Worm (Caenorhabditis elegans) whole organism, mixed stage, embryonic: Measurements from ENCODE around the gene EGAP2.2.
A peak's percentile ranks its signal among the peaks of the same experiment; 100 is the strongest.

Experiments used
- M03D4.4 ChIP-seq: sonication (generic microtip); optimal IDR thresholded peaks from 2 replicates; lab custom pipeline; 2017; ENCODE audit warnings: mild to moderate bottlenecking, missing genetic modification characterization, missing compliant biosample characterization
- ceh-39 ChIP-seq: fragments of 150-350 bp; optimal IDR thresholded peaks from 2 replicates; lab custom pipeline; 2014; ENCODE audit warnings: missing biosample characterization, missing genetic modification characterization
- ceh-43 ChIP-seq: fragments of 200-800 bp; sonication (Bioruptor generic); optimal IDR thresholded peaks from 2 replicates; lab custom pipeline; 2018; ENCODE audit warnings: mild to moderate bottlenecking, missing genetic modification characterization, moderate library complexity, missing compliant biosample characterization
- ceh-83 ChIP-seq: fragments of 200-800 bp; sonication (Bioruptor generic); optimal IDR thresholded peaks from 2 replicates; lab custom pipeline; 2018; ENCODE audit warnings: mild to moderate bottlenecking, missing genetic modification characterization, missing compliant biosample characterization
- cnd-1 ChIP-seq: fragments of 200-800 bp; sonication (Bioruptor generic); optimal IDR thresholded peaks from 2 replicates; lab custom pipeline; 2018; ENCODE audit warnings: mild to moderate bottlenecking, missing genetic modification characterization, missing compliant biosample characterization
- drap-1 ChIP-seq: fragments of 200-800 bp; sonication (Bioruptor generic); optimal IDR thresholded peaks from 3 replicates; lab custom pipeline; 2018; ENCODE audit warnings: mild to moderate bottlenecking, missing genetic modification characterization, missing compliant biosample characterization
- elt-1 ChIP-seq: sonication (generic microtip); optimal IDR thresholded peaks from 2 replicates; lab custom pipeline; 2017; ENCODE audit warnings: missing genetic modification characterization, mild to moderate bottlenecking, missing compliant biosample characterization, antibody characterized with exemption, moderate library complexity, borderline replicate concordance; ENCODE audit not compliant: insufficient read depth
- flh-1 ChIP-seq: fragments of 200-800 bp; sonication (Bioruptor generic); optimal IDR thresholded peaks from 2 replicates; lab custom pipeline; 2018; ENCODE audit warnings: mild to moderate bottlenecking, missing genetic modification characterization, moderate library complexity, missing compliant biosample characterization
- ham-2 ChIP-seq: fragments of 200-800 bp; sonication (Bioruptor generic); optimal IDR thresholded peaks from 2 replicates; lab custom pipeline; 2018; ENCODE audit warnings: mild to moderate bottlenecking, missing genetic modification characterization, missing compliant biosample characterization
- hlh-1 ChIP-seq: fragments of 150-350 bp; optimal IDR thresholded peaks from 2 replicates; lab custom pipeline; 2014; ENCODE audit warnings: missing biosample characterization, missing genetic modification reagents, missing genetic modification characterization
- lin-13 ChIP-seq: fragments of 150-350 bp; optimal IDR thresholded peaks from 2 replicates; lab custom pipeline; 2014; ENCODE audit warnings: missing biosample characterization, missing genetic modification characterization
- lin-32 ChIP-seq: fragments of 200-800 bp; sonication (Bioruptor generic); optimal IDR thresholded peaks from 2 replicates; lab custom pipeline; 2018; ENCODE audit warnings: mild to moderate bottlenecking, missing genetic modification characterization, missing compliant biosample characterization
- lsy-2 ChIP-seq: fragments of 150-350 bp; optimal IDR thresholded peaks from 2 replicates; lab custom pipeline; 2014; ENCODE audit warnings: missing biosample characterization, missing genetic modification characterization
- mep-1 ChIP-seq: fragments of 150-350 bp; optimal IDR thresholded peaks from 2 replicates; lab custom pipeline; 2017; ENCODE audit warnings: missing biosample characterization, missing genetic modification reagents, missing genetic modification characterization, inconsistent platforms
- mls-2 ChIP-seq: sonication (generic microtip); optimal IDR thresholded peaks from 2 replicates; lab custom pipeline; 2016; ENCODE audit warnings: mild to moderate bottlenecking, missing genetic modification characterization, moderate library complexity, missing compliant biosample characterization
- nhr-12 ChIP-seq: fragments of 150-350 bp; optimal IDR thresholded peaks from 2 replicates; lab custom pipeline; 2014; ENCODE audit warnings: missing biosample characterization, missing genetic modification characterization
- nhr-2 ChIP-seq: fragments of 150-350 bp; optimal IDR thresholded peaks from 2 replicates; lab custom pipeline; 2014; ENCODE audit warnings: missing biosample characterization, missing genetic modification characterization
- nhr-237 ChIP-seq: fragments of 150-350 bp; optimal IDR thresholded peaks from 2 replicates; lab custom pipeline; 2014; ENCODE audit warnings: missing biosample characterization, missing genetic modification characterization
- nhr-28 ChIP-seq: fragments of 150-350 bp; optimal IDR thresholded peaks from 2 replicates; lab custom pipeline; 2014; ENCODE audit warnings: missing biosample characterization, missing genetic modification characterization
- nhr-76 ChIP-seq: sonication (generic microtip); optimal IDR thresholded peaks from 2 replicates; lab custom pipeline; 2017; ENCODE audit warnings: missing biosample characterization, missing genetic modification characterization
- pha-4 ChIP-seq: fragments of 150-350 bp; optimal IDR thresholded peaks from 2 replicates; lab custom pipeline; 2018; ENCODE audit warnings: missing biosample characterization, missing genetic modification reagents, missing genetic modification characterization
- sem-2 ChIP-seq: fragments of 200-800 bp; sonication (Bioruptor generic); optimal IDR thresholded peaks from 2 replicates; lab custom pipeline; 2018; ENCODE audit warnings: mild to moderate bottlenecking, missing genetic modification characterization, missing compliant biosample characterization
- snpc-4 ChIP-seq: fragments of 150-350 bp; optimal IDR thresholded peaks from 2 replicates; lab custom pipeline; 2014; ENCODE audit warnings: missing biosample characterization, missing genetic modification characterization
- sptf-1 ChIP-seq: sonication (generic microtip); optimal IDR thresholded peaks from 2 replicates; lab custom pipeline; 2017; ENCODE audit warnings: mild to moderate bottlenecking, missing genetic modification characterization, moderate library complexity, missing compliant biosample characterization
- tbx-8 ChIP-seq: fragments of 200-800 bp; sonication (Bioruptor generic); optimal IDR thresholded peaks from 2 replicates; lab custom pipeline; 2018; ENCODE audit warnings: mild to moderate bottlenecking, missing genetic modification characterization, moderate library complexity, missing compliant biosample characterization
- unc-120 ChIP-seq: sonication (generic microtip); optimal IDR thresholded peaks from 2 replicates; lab custom pipeline; 2017; ENCODE audit warnings: missing genetic modification characterization, missing compliant biosample characterization; ENCODE audit not compliant: poor library complexity, severe bottlenecking
- unc-39 ChIP-seq: fragments of 150-350 bp; optimal IDR thresholded peaks from 2 replicates; lab custom pipeline; 2014; ENCODE audit warnings: missing biosample characterization, missing genetic modification characterization
- unc-62 ChIP-seq: fragments of 150-350 bp; optimal IDR thresholded peaks from 2 replicates; lab custom pipeline; 2014; ENCODE audit warnings: missing biosample characterization, missing genetic modification reagents, missing genetic modification characterization
- ztf-11 ChIP-seq: fragments of 150-350 bp; optimal IDR thresholded peaks from 2 replicates; lab custom pipeline; 2014; ENCODE audit warnings: missing biosample characterization, missing genetic modification characterization

EGAP2.2 gene

ce11 chrII:5231111-5231510 is 1.4 kb downstream of the EGAP2.2 start, which contains the start of gene EGAP2.1:
TSS of gene EGAP2.1 (plus strand) at chrII:5231411.
- TF ChIP-seq tbx-8 (GFP tag; lab: Kevin White, UChicago) (no peak), ceh-83 (GFP tag; lab: Kevin White, UChicago) (no peak), M03D4.4 (tag; lab: Kevin White, UChicago) (peak; percentile 30)

- no peak for TF ChIP-seq ceh-43 (GFP tag; lab: Kevin White, UChicago)
- TF ChIP-seq M03D4.4 (tag; lab: Kevin White, UChicago) = no peak
- TF ChIP-seq flh-1 (GFP tag; lab: Kevin White, UChicago) = no peak
- no peak for TF ChIP-seq tbx-8 (GFP tag; lab: Kevin White, UChicago)
- no peak for TF ChIP-seq nhr-28 (tag; lab: Kevin White, UChicago)
- no peak for TF ChIP-seq sptf-1
Measured at ce11 chrII:5234728-5235127, 5.0 kb downstream of the EGAP2.2 start.

ce11 chrII:5235758-5236157 is 6.1 kb downstream of the EGAP2.2 start, which contains the start of gene pho-1:
TSS of gene pho-1 (minus strand) at chrII:5235846.
- TF ChIP-seq ceh-39 (tag; lab: Kevin White, UChicago) (no peak), elt-1 (tag; lab: Kevin White, UChicago) (no peak), nhr-12 (tag; lab: Kevin White, UChicago) (no peak), flh-1 (GFP tag; lab: Kevin White, UChicago) (no peak), unc-120 (tag; lab: Kevin White, UChicago) (no peak), mep-1 (tag; lab: Kevin White, UChicago) (no peak), lin-32 (GFP tag; lab: Kevin White, UChicago) (no peak), nhr-2 (tag; lab: Kevin White, UChicago) (no peak), cnd-1 (tag; lab: Kevin White, UChicago) (no peak), lin-13 (no peak), snpc-4 (tag; lab: Kevin White, UChicago) (no peak)
- TF ChIP-seq, all 35 proteins: peak for 0

DNA sequence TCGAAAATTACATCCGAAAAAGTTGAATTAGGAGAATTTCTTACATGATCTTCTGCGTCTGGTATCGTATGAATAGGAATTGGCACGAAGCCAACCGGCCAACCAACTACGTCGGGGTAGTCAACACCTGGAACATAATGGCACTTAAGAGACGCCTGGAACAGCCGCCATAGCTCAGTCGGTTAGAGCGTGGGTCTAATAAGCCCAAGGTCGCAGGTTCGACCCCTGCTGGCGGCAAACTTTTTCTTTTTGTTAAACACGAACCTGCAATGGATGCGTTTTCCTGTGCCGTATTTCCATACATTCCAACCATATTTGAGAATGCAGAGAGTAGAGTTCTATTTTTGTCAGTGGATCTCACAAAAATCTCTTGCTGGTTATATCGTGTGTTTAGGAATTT is 8.0 kb downstream of the EGAP2.2 start:
- no peak for TF ChIP-seq unc-62 (GFP tag; lab: Kevin White, UChicago)
- peak; percentile 2 for TF ChIP-seq sem-2
- TF ChIP-seq ztf-11 (tag; lab: Kevin White, UChicago) = no peak
- TF ChIP-seq pha-4 (tag; lab: Kevin White, UChicago) = no peak
- no peak for TF ChIP-seq unc-120 (tag; lab: Kevin White, UChicago)
- no peak for TF ChIP-seq mls-2 (tag; lab: Kevin White, UChicago)
- TF ChIP-seq, all 35 proteins: peak for 1

- TF ChIP-seq nhr-76 (tag; lab: Kevin White, UChicago) (no peak), mls-2 (tag; lab: Kevin White, UChicago) (no peak), mep-1 (tag; lab: Kevin White, UChicago) (no peak), drap-1 (GFP tag; lab: Kevin White, UChicago) (no peak), ceh-83 (GFP tag; lab: Kevin White, UChicago) (no peak), snpc-4 (tag; lab: Kevin White, UChicago) (no peak), lsy-2 (tag; lab: Kevin White, UChicago) (no peak), ceh-39 (tag; lab: Kevin White, UChicago) (no peak), flh-1 (GFP tag; lab: Kevin White, UChicago) (no peak), hlh-1 (no peak), ham-2 (GFP tag; lab: Kevin White, UChicago) (no peak), nhr-28 (tag; lab: Kevin White, UChicago) (no peak), pha-4 (tag; lab: Kevin White, UChicago) (no peak), unc-39 (no peak), nhr-12 (tag; lab: Kevin White, UChicago) (no peak), unc-62 (GFP tag; lab: Kevin White, UChicago) (no peak), unc-120 (tag; lab: Kevin White, UChicago) (no peak), nhr-237 (tag; lab: Kevin White, UChicago) (no peak), cnd-1 (tag; lab: Kevin White, UChicago) (no peak)
Measured at ce11 chrII:5238366-5238765, 8.7 kb downstream of the EGAP2.2 start, which contains the start of gene pho-4. TSS of gene pho-4 (minus strand) at chrII:5238466.
